Fruit fly (Drosophila melanogaster) whole organism, prepupa: ENCODE data around the gene CG32767.

Experiments
- Blimp-1 ChIP-seq: fragments of 200-800 bp; sonication (Bioruptor generic); optimal IDR thresholded peaks from 3 replicates; lab custom pipeline; 2017; ENCODE audit warnings: missing biosample characterization, missing genetic modification characterization, mild to moderate bottlenecking, moderate library complexity, missing genetic modification reagents
- CG10631 ChIP-seq: fragments of 200-800 bp; sonication (Bioruptor generic); optimal IDR thresholded peaks from 2 replicates; lab custom pipeline; 2016; ENCODE audit warnings: missing biosample characterization, missing genetic modification characterization
- CG11902 ChIP-seq: fragments of 200-800 bp; sonication (Bioruptor generic); optimal IDR thresholded peaks from 3 replicates; lab custom pipeline; 2016; ENCODE audit warnings: missing biosample characterization, missing genetic modification characterization
- CG3032 ChIP-seq: fragments of 200-800 bp; optimal IDR thresholded peaks from 2 replicates; lab custom pipeline; 2019; ENCODE audit warnings: missing biosample characterization, mild to moderate bottlenecking, missing genetic modification characterization, moderate library complexity
- CG31627 ChIP-seq: fragments of 200-800 bp; sonication (Bioruptor generic); optimal IDR thresholded peaks from 3 replicates; lab custom pipeline; 2016; ENCODE audit warnings: missing biosample characterization, missing genetic modification characterization
- CG34406 ChIP-seq: fragments of 200-800 bp; sonication (Bioruptor generic); optimal IDR thresholded peaks from 3 replicates; lab custom pipeline; 2016; ENCODE audit warnings: missing biosample characterization, missing genetic modification characterization
- CG3919 ChIP-seq: fragments of 200-800 bp; sonication (Bioruptor generic); optimal IDR thresholded peaks from 3 replicates; lab custom pipeline; 2016; ENCODE audit warnings: missing biosample characterization, missing genetic modification characterization
- CG4318 ChIP-seq: fragments of 200-800 bp; sonication (Bioruptor generic); optimal IDR thresholded peaks from 3 replicates; lab custom pipeline; 2017; ENCODE audit warnings: missing biosample characterization, mild to moderate bottlenecking, missing genetic modification characterization
- CG6163 ChIP-seq: fragments of 200-800 bp; sonication (Bioruptor generic); IDR thresholded peaks from 3 replicates; pipeline ENCODE4 v1.3.6; 2022; ENCODE audit warnings: missing biosample characterization, missing genetic modification characterization
- CG6792 ChIP-seq: fragments of 200-800 bp; sonication (Bioruptor generic); optimal IDR thresholded peaks from 3 replicates; lab custom pipeline; 2016; ENCODE audit warnings: missing biosample characterization, missing genetic modification characterization
- CG7368 ChIP-seq: fragments of 200-800 bp; sonication (Bioruptor generic); optimal IDR thresholded peaks from 3 replicates; lab custom pipeline; 2016; ENCODE audit warnings: missing biosample characterization, missing genetic modification characterization
- CG8119 ChIP-seq: fragments of 200-800 bp; sonication (Bioruptor generic); IDR thresholded peaks from 3 replicates; pipeline ENCODE4 v1.3.6; 2022; ENCODE audit warnings: missing biosample characterization, missing genetic modification characterization
- Eip75B ChIP-seq: fragments of 200-800 bp; sonication (Bioruptor generic); optimal IDR thresholded peaks from 3 replicates; lab custom pipeline; 2016; ENCODE audit warnings: missing biosample characterization, missing genetic modification characterization
- Eip78C ChIP-seq: fragments of 200-800 bp; sonication (Bioruptor generic); peaks from one replicate; lab custom pipeline; 2016; ENCODE audit warnings: missing biosample characterization, missing genetic modification characterization
- Ets96B ChIP-seq: fragments of 200-800 bp; optimal IDR thresholded peaks from 2 replicates; lab custom pipeline; 2019; ENCODE audit warnings: missing biosample characterization, mild to moderate bottlenecking, missing genetic modification characterization, moderate library complexity
- Gug ChIP-seq: fragments of 200-800 bp; sonication (Bioruptor generic); IDR thresholded peaks from 2 replicates; pipeline ENCODE4 v1.3.6; 2022; ENCODE audit warnings: missing biosample characterization, missing genetic modification characterization
- Hr4 ChIP-seq: fragments of 200-800 bp; sonication (Bioruptor generic); optimal IDR thresholded peaks from 3 replicates; lab custom pipeline; 2016; ENCODE audit warnings: missing biosample characterization, missing genetic modification characterization
- Lpt ChIP-seq: fragments of 200-800 bp; sonication (Bioruptor generic); optimal IDR thresholded peaks from 3 replicates; lab custom pipeline; 2016; ENCODE audit warnings: missing biosample characterization, missing genetic modification characterization
- Met ChIP-seq: fragments of 200-800 bp; sonication (Bioruptor generic); optimal IDR thresholded peaks from 3 replicates; lab custom pipeline; 2016; ENCODE audit warnings: missing biosample characterization, missing genetic modification characterization
- OdsH ChIP-seq: fragments of 200-800 bp; sonication (Bioruptor generic); optimal IDR thresholded peaks from 3 replicates; lab custom pipeline; 2016; ENCODE audit warnings: missing biosample characterization, missing genetic modification characterization
- Smox ChIP-seq: fragments of 200-800 bp; sonication (Bioruptor generic); optimal IDR thresholded peaks from 3 replicates; lab custom pipeline; 2016; ENCODE audit warnings: missing biosample characterization, missing genetic modification characterization
- Sox102F ChIP-seq: fragments of 200-800 bp; sonication (Bioruptor generic); optimal IDR thresholded peaks from 2 replicates; lab custom pipeline; 2016; ENCODE audit warnings: missing biosample characterization, mild to moderate bottlenecking, missing genetic modification characterization
- Sox14 ChIP-seq: fragments of 200-800 bp; sonication (Bioruptor generic); optimal IDR thresholded peaks from 3 replicates; lab custom pipeline; 2016; ENCODE audit warnings: missing biosample characterization, missing genetic modification characterization
- Sox15 ChIP-seq: fragments of 200-800 bp; sonication (Bioruptor generic); optimal IDR thresholded peaks from 3 replicates; lab custom pipeline; 2016; ENCODE audit warnings: missing biosample characterization, missing genetic modification characterization
- achi ChIP-seq: fragments of 200-800 bp; sonication (Bioruptor generic); optimal IDR thresholded peaks from 3 replicates; lab custom pipeline; 2016; ENCODE audit warnings: missing biosample characterization, missing genetic modification characterization
- cyc ChIP-seq: fragments of 200-800 bp; sonication (Bioruptor generic); optimal IDR thresholded peaks from 3 replicates; lab custom pipeline; 2016; ENCODE audit warnings: missing biosample characterization, missing genetic modification characterization
- dac ChIP-seq: fragments of 200-800 bp; sonication (Bioruptor generic); optimal IDR thresholded peaks from 2 replicates; lab custom pipeline; 2017; ENCODE audit warnings: missing biosample characterization, mild to moderate bottlenecking, missing genetic modification characterization
- dsx ChIP-seq: fragments of 200-800 bp; optimal IDR thresholded peaks from 3 replicates; lab custom pipeline; 2019; ENCODE audit warnings: missing biosample characterization, mild to moderate bottlenecking, missing genetic modification characterization, moderate library complexity; ENCODE audit not compliant: poor library complexity, severe bottlenecking
- eg ChIP-seq: fragments of 200-800 bp; sonication (Bioruptor generic); IDR thresholded peaks from 3 replicates; pipeline ENCODE4 v1.3.6; 2022; ENCODE audit warnings: missing biosample characterization, missing genetic modification characterization
- esn ChIP-seq: fragments of 200-800 bp; sonication (Bioruptor generic); optimal IDR thresholded peaks from 2 replicates; lab custom pipeline; 2016; ENCODE audit warnings: missing biosample characterization, mild to moderate bottlenecking, missing genetic modification characterization, moderate library complexity
- lz ChIP-seq: fragments of 200-800 bp; sonication (Bioruptor generic); optimal IDR thresholded peaks from 3 replicates; lab custom pipeline; 2016; ENCODE audit warnings: missing biosample characterization, missing genetic modification characterization
- net ChIP-seq: fragments of 200-800 bp; sonication (Bioruptor generic); optimal IDR thresholded peaks from 3 replicates; lab custom pipeline; 2016; ENCODE audit warnings: missing biosample characterization, missing genetic modification characterization
- pdm3 ChIP-seq: fragments of 200-800 bp; sonication (Bioruptor generic); optimal IDR thresholded peaks from 3 replicates; lab custom pipeline; 2016; ENCODE audit warnings: missing biosample characterization, missing genetic modification characterization
- salr ChIP-seq, 2 experiments: fragments of 200-800 bp; sonication (Bioruptor generic); optimal IDR thresholded peaks; 3 replicates each; lab custom pipeline; 2016 to 2018; ENCODE audit warnings: missing biosample characterization in 2 of 2, missing genetic modification characterization in 2 of 2, mild to moderate bottlenecking in 1 of 2
- spab ChIP-seq: fragments of 200-800 bp; sonication (Bioruptor generic); optimal IDR thresholded peaks from 2 replicates; lab custom pipeline; 2017; ENCODE audit warnings: missing biosample characterization, mild to moderate bottlenecking, missing genetic modification characterization, missing genetic modification reagents
- svp ChIP-seq: fragments of 200-800 bp; sonication (Bioruptor generic); peaks from one replicate; lab custom pipeline; 2016; ENCODE audit warnings: missing biosample characterization, missing genetic modification characterization
- topi ChIP-seq: fragments of 200-800 bp; sonication (Bioruptor generic); optimal IDR thresholded peaks from 3 replicates; lab custom pipeline; 2016; ENCODE audit warnings: missing biosample characterization, missing genetic modification characterization

Gene CG32767

dm6 chrX:5082354-5082818 lies 2.2 kb downstream of the CG32767 start (continued):
- peak; percentile 43; the same call in 1 of the 3 replicates for TF ChIP-seq CG6163
- no peak for TF ChIP-seq CG7368
- TF ChIP-seq Sox15 (GFP tag; lab: Kevin White, UChicago): no peak
- TF ChIP-seq eg (GFP tag; lab: Robert Waterston, UW): peak; percentile 74; the same call in 2 of the 3 replicates
- peak in 1 of 2 experiments; percentile 78 for TF ChIP-seq salr (GFP tag; optimal IDR thresholded peaks at IDR 0.05; lab: Kevin White, UChicago)
- TF ChIP-seq topi (GFP tag; lab: Kevin White, UChicago): no peak
- peak; percentile 32 for TF ChIP-seq Blimp-1 (GFP tag; lab: Kevin White, UChicago)
- peak; percentile 44 for TF ChIP-seq Ets96B (tag; lab: Kevin White, UChicago)

DNA sequence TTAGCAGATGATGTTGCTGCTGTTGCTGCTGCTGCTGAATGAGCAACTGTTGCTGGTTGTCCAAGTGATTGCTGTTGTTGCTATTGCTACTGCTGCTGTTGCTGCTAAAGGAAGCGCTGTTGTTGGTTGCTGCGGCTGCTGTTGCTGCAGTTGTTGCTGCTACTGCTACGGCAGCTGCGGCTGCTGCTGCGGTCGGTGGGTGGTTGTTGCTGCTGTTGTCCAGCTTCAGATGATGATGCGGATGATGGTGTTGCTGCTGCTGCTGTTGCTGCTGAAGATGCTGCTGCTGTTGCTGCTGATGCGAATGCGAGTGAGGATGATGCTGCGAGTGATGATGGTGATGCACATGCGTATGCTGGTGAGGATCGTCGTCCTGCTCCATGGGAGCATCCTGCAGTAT lies 4.0 kb downstream of the CG32767 start:
- TF ChIP-seq Gug (GFP tag; lab: Robert Waterston, UW): no peak
- no peak for TF ChIP-seq CG31627 (GFP tag; lab: Kevin White, UChicago)
- no peak for TF ChIP-seq dac
- no peak for TF ChIP-seq dsx (GFP tag; lab: Kevin White, UChicago)
- TF ChIP-seq net (GFP tag; lab: Kevin White, UChicago): no peak
- TF ChIP-seq cyc (GFP tag; lab: Kevin White, UChicago): no peak

dm6 chrX:5075842-5076413 lies 8.6 kb downstream of the CG32767 start:
- TF ChIP-seq Hr4 (GFP tag; lab: Kevin White, UChicago): no peak
- peak; percentile 4 for TF ChIP-seq lz
- TF ChIP-seq Eip78C (GFP tag; lab: Kevin White, UChicago): peak; percentile 73
- TF ChIP-seq CG31627 (GFP tag; lab: Kevin White, UChicago): peak; percentile 13
- peak; percentile 12 for TF ChIP-seq achi (GFP tag; lab: Kevin White, UChicago)
- TF ChIP-seq CG10631 (GFP tag; lab: Kevin White, UChicago): no peak
- TF ChIP-seq Sox102F (GFP tag; lab: Kevin White, UChicago): peak; percentile 4
- TF ChIP-seq CG3032 (tag; lab: Kevin White, UChicago): no peak
- peak; percentile 20 for TF ChIP-seq topi (GFP tag; lab: Kevin White, UChicago)
- peak; percentile 15 for TF ChIP-seq Smox (GFP tag; lab: Kevin White, UChicago)
- no peak for TF ChIP-seq CG4318
- TF ChIP-seq spab (GFP tag; lab: Kevin White, UChicago): no peak
- TF ChIP-seq net (GFP tag; lab: Kevin White, UChicago): peak; percentile 21
- TF ChIP-seq pdm3 (GFP tag; lab: Kevin White, UChicago): peak; percentile 13
- TF ChIP-seq Sox14 (GFP tag; lab: Kevin White, UChicago): peak; percentile 11
- no peak for TF ChIP-seq Sox15 (GFP tag; lab: Kevin White, UChicago)
- TF ChIP-seq CG34406 (GFP tag; lab: Kevin White, UChicago): peak; percentile 11
- peak; percentile 22 for TF ChIP-seq Met (GFP tag; lab: Kevin White, UChicago)
- peak; percentile 53 for TF ChIP-seq svp
- peak; percentile 25 for TF ChIP-seq OdsH (GFP tag; lab: Kevin White, UChicago)
- TF ChIP-seq CG6792 (GFP tag; lab: Kevin White, UChicago): peak; percentile 9
- TF ChIP-seq Lpt: no peak
- TF ChIP-seq esn (GFP tag; lab: Kevin White, UChicago): peak; percentile 27
- TF ChIP-seq CG11902 (GFP tag; lab: Kevin White, UChicago): no peak
- peak; percentile 38; the same call in 1 of the 3 replicates for TF ChIP-seq CG8119 (GFP tag; lab: Robert Waterston, UW)
- TF ChIP-seq Eip75B (GFP tag; lab: Kevin White, UChicago): peak; percentile 4
- TF ChIP-seq Blimp-1 (GFP tag; lab: Kevin White, UChicago): no peak
- TF ChIP-seq CG3919: peak; percentile 20
